Fruit fly (Drosophila melanogaster) whole organism, prepupa: ENCODE data around the gene Hs2st.

Experiments used
- Blimp-1 ChIP-seq: fragments of 200-800 bp; sonication (Bioruptor generic); optimal IDR thresholded peaks from 3 replicates; lab custom pipeline; 2017; ENCODE audit warnings: missing biosample characterization, missing genetic modification characterization, mild to moderate bottlenecking, moderate library complexity, missing genetic modification reagents
- CG10669 ChIP-seq: fragments of 200-800 bp; sonication (Bioruptor generic); optimal IDR thresholded peaks from 3 replicates; lab custom pipeline; 2018; ENCODE audit warnings: missing biosample characterization, mild to moderate bottlenecking, missing genetic modification characterization, moderate library complexity
- CG11294 ChIP-seq: fragments of 200-800 bp; sonication (Bioruptor generic); IDR thresholded peaks from 2 replicates; pipeline ENCODE4 v1.3.6; 2022; ENCODE audit warnings: missing biosample characterization, missing genetic modification characterization
- CG11762 ChIP-seq: fragments of 200-800 bp; sonication (Bioruptor generic); optimal IDR thresholded peaks from 3 replicates; lab custom pipeline; 2016; ENCODE audit warnings: missing biosample characterization, missing genetic modification characterization; ENCODE audit not compliant: insufficient read depth
- CG11902 ChIP-seq: fragments of 200-800 bp; sonication (Bioruptor generic); optimal IDR thresholded peaks from 3 replicates; lab custom pipeline; 2016; ENCODE audit warnings: missing biosample characterization, missing genetic modification characterization
- CG1621 ChIP-seq: fragments of 200-800 bp; sonication (Bioruptor generic); optimal IDR thresholded peaks from 3 replicates; lab custom pipeline; 2018; ENCODE audit warnings: missing biosample characterization, mild to moderate bottlenecking, missing genetic modification characterization
- CG3032 ChIP-seq: fragments of 200-800 bp; optimal IDR thresholded peaks from 2 replicates; lab custom pipeline; 2019; ENCODE audit warnings: missing biosample characterization, mild to moderate bottlenecking, missing genetic modification characterization, moderate library complexity
- CG31627 ChIP-seq: fragments of 200-800 bp; sonication (Bioruptor generic); optimal IDR thresholded peaks from 3 replicates; lab custom pipeline; 2016; ENCODE audit warnings: missing biosample characterization, missing genetic modification characterization
- CG32006 ChIP-seq: fragments of 200-800 bp; sonication (Bioruptor generic); optimal IDR thresholded peaks from 3 replicates; lab custom pipeline; 2017; ENCODE audit warnings: missing biosample characterization, mild to moderate bottlenecking, missing genetic modification characterization
- CG34406 ChIP-seq: fragments of 200-800 bp; sonication (Bioruptor generic); optimal IDR thresholded peaks from 3 replicates; lab custom pipeline; 2016; ENCODE audit warnings: missing biosample characterization, missing genetic modification characterization
- CG3919 ChIP-seq: fragments of 200-800 bp; sonication (Bioruptor generic); optimal IDR thresholded peaks from 3 replicates; lab custom pipeline; 2016; ENCODE audit warnings: missing biosample characterization, missing genetic modification characterization
- CG6808 ChIP-seq: fragments of 200-800 bp; sonication (Bioruptor generic); optimal IDR thresholded peaks from 3 replicates; lab custom pipeline; 2017; ENCODE audit warnings: missing biosample characterization, missing genetic modification characterization, mild to moderate bottlenecking, moderate library complexity, missing genetic modification reagents
- CG7368 ChIP-seq: fragments of 200-800 bp; sonication (Bioruptor generic); optimal IDR thresholded peaks from 3 replicates; lab custom pipeline; 2016; ENCODE audit warnings: missing biosample characterization, missing genetic modification characterization
- CG8119 ChIP-seq: fragments of 200-800 bp; sonication (Bioruptor generic); IDR thresholded peaks from 3 replicates; pipeline ENCODE4 v1.3.6; 2022; ENCODE audit warnings: missing biosample characterization, missing genetic modification characterization
- CG8319 ChIP-seq: fragments of 200-800 bp; sonication (Bioruptor generic); optimal IDR thresholded peaks from 3 replicates; lab custom pipeline; 2016; ENCODE audit warnings: missing biosample characterization, missing genetic modification characterization
- CG8632 ChIP-seq: fragments of 200-800 bp; sonication (Bioruptor generic); optimal IDR thresholded peaks from 3 replicates; lab custom pipeline; 2016; ENCODE audit warnings: missing biosample characterization, missing genetic modification characterization
- CG9139 ChIP-seq: fragments of 200-800 bp; sonication (Bioruptor generic); optimal IDR thresholded peaks from 3 replicates; lab custom pipeline; 2017; ENCODE audit warnings: missing biosample characterization, mild to moderate bottlenecking, missing genetic modification characterization
- Eip75B ChIP-seq: fragments of 200-800 bp; sonication (Bioruptor generic); optimal IDR thresholded peaks from 3 replicates; lab custom pipeline; 2016; ENCODE audit warnings: missing biosample characterization, missing genetic modification characterization
- Eip78C ChIP-seq: fragments of 200-800 bp; sonication (Bioruptor generic); peaks from one replicate; lab custom pipeline; 2016; ENCODE audit warnings: missing biosample characterization, missing genetic modification characterization
- Eip93F ChIP-seq: fragments of 200-800 bp; sonication (Bioruptor generic); optimal IDR thresholded peaks from 2 replicates; lab custom pipeline; 2016; ENCODE audit warnings: missing biosample characterization, mild to moderate bottlenecking, missing genetic modification characterization
- Ets21C ChIP-seq: fragments of 200-800 bp; sonication (Bioruptor generic); optimal IDR thresholded peaks from 3 replicates; lab custom pipeline; 2016; ENCODE audit warnings: missing biosample characterization, missing genetic modification characterization
- Gug ChIP-seq: fragments of 200-800 bp; sonication (Bioruptor generic); IDR thresholded peaks from 2 replicates; pipeline ENCODE4 v1.3.6; 2022; ENCODE audit warnings: missing biosample characterization, missing genetic modification characterization
- Hr38 ChIP-seq: sonication (Bioruptor generic); optimal IDR thresholded peaks from 2 replicates; lab custom pipeline; 2016; ENCODE audit warnings: missing biosample characterization, missing genetic modification characterization
- Hr39 ChIP-seq: fragments of 200-800 bp; sonication (Bioruptor generic); optimal IDR thresholded peaks from 2 replicates; lab custom pipeline; 2016; ENCODE audit warnings: missing biosample characterization, missing genetic modification characterization
- Hr4 ChIP-seq: fragments of 200-800 bp; sonication (Bioruptor generic); optimal IDR thresholded peaks from 3 replicates; lab custom pipeline; 2016; ENCODE audit warnings: missing biosample characterization, missing genetic modification characterization
- Lpt ChIP-seq: fragments of 200-800 bp; sonication (Bioruptor generic); optimal IDR thresholded peaks from 3 replicates; lab custom pipeline; 2016; ENCODE audit warnings: missing biosample characterization, missing genetic modification characterization
- Met ChIP-seq: fragments of 200-800 bp; sonication (Bioruptor generic); optimal IDR thresholded peaks from 3 replicates; lab custom pipeline; 2016; ENCODE audit warnings: missing biosample characterization, missing genetic modification characterization
- OdsH ChIP-seq: fragments of 200-800 bp; sonication (Bioruptor generic); optimal IDR thresholded peaks from 3 replicates; lab custom pipeline; 2016; ENCODE audit warnings: missing biosample characterization, missing genetic modification characterization
- Smox ChIP-seq: fragments of 200-800 bp; sonication (Bioruptor generic); optimal IDR thresholded peaks from 3 replicates; lab custom pipeline; 2016; ENCODE audit warnings: missing biosample characterization, missing genetic modification characterization
- Sox102F ChIP-seq: fragments of 200-800 bp; sonication (Bioruptor generic); optimal IDR thresholded peaks from 2 replicates; lab custom pipeline; 2016; ENCODE audit warnings: missing biosample characterization, mild to moderate bottlenecking, missing genetic modification characterization
- Sox15 ChIP-seq: fragments of 200-800 bp; sonication (Bioruptor generic); optimal IDR thresholded peaks from 3 replicates; lab custom pipeline; 2016; ENCODE audit warnings: missing biosample characterization, missing genetic modification characterization
- achi ChIP-seq: fragments of 200-800 bp; sonication (Bioruptor generic); optimal IDR thresholded peaks from 3 replicates; lab custom pipeline; 2016; ENCODE audit warnings: missing biosample characterization, missing genetic modification characterization
- acj6 ChIP-seq: fragments of 200-800 bp; sonication (Bioruptor generic); optimal IDR thresholded peaks from 3 replicates; lab custom pipeline; 2016; ENCODE audit warnings: missing biosample characterization, missing genetic modification characterization
- dsx ChIP-seq: fragments of 200-800 bp; optimal IDR thresholded peaks from 3 replicates; lab custom pipeline; 2019; ENCODE audit warnings: missing biosample characterization, mild to moderate bottlenecking, missing genetic modification characterization, moderate library complexity; ENCODE audit not compliant: poor library complexity, severe bottlenecking
- eg ChIP-seq: fragments of 200-800 bp; sonication (Bioruptor generic); IDR thresholded peaks from 3 replicates; pipeline ENCODE4 v1.3.6; 2022; ENCODE audit warnings: missing biosample characterization, missing genetic modification characterization
- esn ChIP-seq: fragments of 200-800 bp; sonication (Bioruptor generic); optimal IDR thresholded peaks from 2 replicates; lab custom pipeline; 2016; ENCODE audit warnings: missing biosample characterization, mild to moderate bottlenecking, missing genetic modification characterization, moderate library complexity
- fd59A ChIP-seq: fragments of 200-800 bp; sonication (Bioruptor generic); optimal IDR thresholded peaks from 2 replicates; lab custom pipeline; 2017; ENCODE audit warnings: missing biosample characterization, mild to moderate bottlenecking, missing genetic modification characterization, missing genetic modification reagents
- lz ChIP-seq: fragments of 200-800 bp; sonication (Bioruptor generic); optimal IDR thresholded peaks from 3 replicates; lab custom pipeline; 2016; ENCODE audit warnings: missing biosample characterization, missing genetic modification characterization
- net ChIP-seq: fragments of 200-800 bp; sonication (Bioruptor generic); optimal IDR thresholded peaks from 3 replicates; lab custom pipeline; 2016; ENCODE audit warnings: missing biosample characterization, missing genetic modification characterization
- salr ChIP-seq, 2 experiments: fragments of 200-800 bp; sonication (Bioruptor generic); optimal IDR thresholded peaks; 3 replicates each; lab custom pipeline; 2016 to 2018; ENCODE audit warnings: missing biosample characterization in 2 of 2, missing genetic modification characterization in 2 of 2, mild to moderate bottlenecking in 1 of 2
- spab ChIP-seq: fragments of 200-800 bp; sonication (Bioruptor generic); optimal IDR thresholded peaks from 2 replicates; lab custom pipeline; 2017; ENCODE audit warnings: missing biosample characterization, mild to moderate bottlenecking, missing genetic modification characterization, missing genetic modification reagents
- svp ChIP-seq: fragments of 200-800 bp; sonication (Bioruptor generic); peaks from one replicate; lab custom pipeline; 2016; ENCODE audit warnings: missing biosample characterization, missing genetic modification characterization
- topi ChIP-seq: fragments of 200-800 bp; sonication (Bioruptor generic); optimal IDR thresholded peaks from 3 replicates; lab custom pipeline; 2016; ENCODE audit warnings: missing biosample characterization, missing genetic modification characterization

Gene Hs2st

DNA sequence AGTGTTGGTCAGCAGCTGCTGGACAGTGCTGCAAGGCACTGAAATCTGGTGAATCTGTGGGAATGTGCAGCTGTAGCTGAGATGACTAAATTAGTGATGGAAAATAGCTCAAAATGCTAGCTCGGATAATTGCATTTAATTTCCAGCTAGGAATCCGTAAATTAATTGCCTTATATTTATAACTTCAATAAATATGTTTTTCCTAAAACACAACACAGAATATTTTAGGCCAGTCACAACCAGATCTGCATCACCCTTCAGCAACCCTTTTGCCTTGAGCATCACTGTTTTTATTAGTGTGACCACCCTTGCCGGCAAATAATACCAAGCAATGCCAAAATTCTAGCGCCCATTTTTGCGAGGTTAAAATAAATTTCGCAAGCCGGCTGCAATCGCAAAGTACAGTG, at the start of gene Hs2st (continued):
- TF ChIP-seq net (GFP tag; lab: Kevin White, UChicago) (peak; percentile 81), CG6808 (GFP tag; lab: Kevin White, UChicago) (peak; percentile 81), OdsH (GFP tag; lab: Kevin White, UChicago) (peak; percentile 96), Eip78C (GFP tag; lab: Kevin White, UChicago) (peak; percentile 97), CG11762 (GFP tag; lab: Kevin White, UChicago) (peak; percentile 84), CG8119 (GFP tag; lab: Robert Waterston, UW) (peak; percentile 77; the same call in 2 of the 3 replicates), CG11294 (GFP tag; lab: Robert Waterston, UW) (peak; percentile 71; the same call in 1 of the 2 replicates), Lpt (peak; percentile 88)

DNA sequence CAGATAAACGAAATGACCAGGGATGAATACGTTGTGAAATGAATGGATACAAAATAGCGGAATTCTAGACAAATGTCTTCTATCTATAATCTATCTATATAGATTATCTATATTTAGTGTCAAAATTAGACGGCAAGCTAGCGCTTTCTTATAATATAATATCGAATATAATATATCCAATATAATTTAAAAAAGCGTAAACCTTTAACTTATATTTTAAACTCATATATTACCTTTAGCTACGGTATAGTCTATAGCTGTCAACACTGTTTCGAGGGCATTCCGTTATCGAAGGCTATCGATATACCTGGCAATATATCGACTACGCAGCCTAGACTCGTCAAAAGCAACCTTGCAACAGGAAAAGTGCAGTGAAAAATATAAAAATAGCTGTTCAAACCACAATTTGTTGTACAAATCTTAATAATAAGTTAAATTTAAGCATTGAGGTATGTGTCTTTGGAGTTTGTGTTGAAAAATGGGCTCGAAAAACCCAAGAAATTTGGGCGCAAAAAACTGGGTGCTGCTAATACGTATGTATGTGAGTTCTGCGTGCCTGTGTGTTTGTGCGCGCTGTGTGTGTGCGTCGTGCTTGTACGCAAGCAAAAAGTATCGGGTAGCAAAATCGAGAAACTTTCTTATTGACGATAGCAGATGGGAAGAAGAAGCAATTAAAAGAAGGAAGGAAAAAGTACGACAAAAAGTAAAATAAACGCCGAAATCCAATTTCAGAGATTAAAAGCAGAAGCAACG, 48.6 kb upstream of the Hs2st start, which contains the start of the genes swm and Ctu2:
Gene swm, plus strand, starts transcription at position 318 of the 753 bp plus-strand sequence.
Gene Ctu2, minus strand, starts transcription at position 320 of the 753 bp plus-strand sequence.
- TF ChIP-seq Sox102F (GFP tag; lab: Kevin White, UChicago) (no peak), svp (GFP tag; lab: Kevin White, UChicago) (peak; percentile 71), Hr39 (no peak), Met (no peak), lz (GFP tag; lab: Kevin White, UChicago) (peak; percentile 37), CG31627 (GFP tag; lab: Kevin White, UChicago) (peak; percentile 8), CG8119 (GFP tag; lab: Robert Waterston, UW) (peak; percentile 50; the same call in 1 of the 3 replicates), CG3032 (tag; lab: Kevin White, UChicago) (peak; percentile 72), eg (GFP tag; lab: Robert Waterston, UW) (peak; percentile 40; the same call in 1 of the 3 replicates), Gug (GFP tag; lab: Robert Waterston, UW) (peak; percentile 42), achi (peak; percentile 58), CG7368 (GFP tag; lab: Kevin White, UChicago) (no peak), esn (GFP tag; lab: Kevin White, UChicago) (peak; percentile 41), CG3919 (GFP tag; lab: Kevin White, UChicago) (no peak), CG8319 (GFP tag; lab: Kevin White, UChicago) (no peak), Hr38 (GFP tag; lab: Kevin White, UChicago) (no peak)

DNA sequence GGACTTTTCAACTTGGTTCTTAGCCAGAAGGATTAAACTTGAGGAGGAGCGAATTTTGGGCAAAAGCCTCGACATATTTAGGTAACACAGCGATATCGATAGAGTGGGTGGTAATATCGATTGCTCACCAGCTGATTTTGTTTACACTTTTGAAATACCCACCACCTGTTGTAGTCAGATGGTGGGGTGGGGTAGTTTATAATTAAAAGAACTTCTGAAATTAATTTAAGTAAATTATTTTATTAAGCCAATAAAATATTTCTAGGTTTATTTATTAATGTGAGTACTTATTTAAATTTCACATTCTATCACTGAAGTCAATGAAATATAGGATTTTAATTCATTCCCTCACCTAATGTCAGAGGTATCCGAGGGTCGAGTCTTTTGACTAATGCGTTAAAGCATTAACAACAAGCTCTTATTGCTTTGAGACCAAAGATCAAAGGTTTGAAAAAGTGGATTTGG, 45.5 kb upstream of the Hs2st start, which contains the start of the genes CG10194 and CG18094:
Gene CG10194, minus strand, starts transcription at position 108 of the 465 bp plus-strand sequence.
Gene CG18094, plus strand, starts transcription at position 266 of the 465 bp plus-strand sequence.
- TF ChIP-seq CG31627 (GFP tag; lab: Kevin White, UChicago) (peak; percentile 49), CG7368 (GFP tag; lab: Kevin White, UChicago) (no peak), CG11902 (GFP tag; lab: Kevin White, UChicago) (peak; percentile 8), Eip78C (GFP tag; lab: Kevin White, UChicago) (no peak), eg (GFP tag; lab: Robert Waterston, UW) (peak; percentile 63; the same call in 2 of the 3 replicates), Lpt (no peak), CG34406 (peak; percentile 57), Sox15 (GFP tag; lab: Kevin White, UChicago) (peak; percentile 11), Eip93F (GFP tag; lab: Kevin White, UChicago) (peak; percentile 1), spab (GFP tag; lab: Kevin White, UChicago) (no peak), Blimp-1 (GFP tag; lab: Kevin White, UChicago) (no peak), Eip75B (GFP tag; lab: Kevin White, UChicago) (no peak), CG8319 (GFP tag; lab: Kevin White, UChicago) (peak; percentile 7), Ets21C (no peak), Hr38 (GFP tag; lab: Kevin White, UChicago) (no peak), salr (GFP tag; optimal IDR thresholded peaks at IDR 0.05; lab: Kevin White, UChicago) (no peak), CG32006 (GFP tag; lab: Kevin White, UChicago) (no peak), CG8119 (GFP tag; lab: Robert Waterston, UW) (peak; percentile 60; the same call in 2 of the 3 replicates), dsx (GFP tag; lab: Kevin White, UChicago) (no peak), CG11294 (GFP tag; lab: Robert Waterston, UW) (peak; percentile 25; the same call in 1 of the 2 replicates), CG11762 (GFP tag; lab: Kevin White, UChicago) (no peak), Smox (GFP tag; lab: Kevin White, UChicago) (no peak), acj6 (no peak), net (GFP tag; lab: Kevin White, UChicago) (no peak), fd59A (no peak), esn (GFP tag; lab: Kevin White, UChicago) (peak; percentile 78), achi (no peak), topi (GFP tag; lab: Kevin White, UChicago) (no peak), CG1621 (no peak), CG9139 (GFP tag; lab: Kevin White, UChicago) (no peak), CG8632 (peak; percentile 59), Hr4 (peak; percentile 71), CG10669 (GFP tag; lab: Kevin White, UChicago) (no peak), CG3032 (tag; lab: Kevin White, UChicago) (no peak)
